Worm (Caenorhabditis elegans): ENCODE data around the gene mpst-4.

- TF ChIP-seq unc-62 (GFP tag; optimal IDR thresholded peaks at IDR 0.05) (no peak), nhr-237 (tag; optimal IDR thresholded peaks at IDR 0.05) (no peak), lsy-2 (tag; optimal IDR thresholded peaks at IDR 0.05) (no peak), lin-13 (tag; optimal IDR thresholded peaks at IDR 0.05) (no peak), elt-1 (tag; optimal IDR thresholded peaks at IDR 0.05; ENCODE audit: borderline replicate concordance, insufficient read depth) (no peak), ces-1 (GFP tag; optimal IDR thresholded peaks at IDR 0.05) (no peak), ceh-83 (GFP tag; optimal IDR thresholded peaks at IDR 0.05) (no peak), nhr-2 (tag; optimal IDR thresholded peaks at IDR 0.05) (peak; percentile 70), snpc-4 (tag; optimal IDR thresholded peaks at IDR 0.05) (no peak), ham-2 (GFP tag; optimal IDR thresholded peaks at IDR 0.05) (no peak), ztf-11 (tag; optimal IDR thresholded peaks at IDR 0.05) (no peak)
Measured at ce11 chrII:4822610-4823009, 40.6 kb downstream of the mpst-4 start.

Data from whole organism, mixed stage, embryonic.